Worm (Caenorhabditis elegans) whole organism, L3 larva: Measurements from ENCODE around the gene Y102A11A.2.

ENCODE experiments used
- R02D3.7 ChIP-seq: fragments of 150-350 bp; optimal IDR thresholded peaks from 2 replicates; lab custom pipeline; 2014; ENCODE audit warnings: missing biosample characterization, missing genetic modification characterization
- nhr-237 ChIP-seq: fragments of 150-350 bp; optimal IDR thresholded peaks from 2 replicates; lab custom pipeline; 2014; ENCODE audit warnings: missing biosample characterization, missing genetic modification characterization
- snpc-4 ChIP-seq: fragments of 150-350 bp; optimal IDR thresholded peaks from 2 replicates; lab custom pipeline; 2014; ENCODE audit warnings: missing biosample characterization, missing genetic modification characterization

ce11 chrX:2039358-2039757 is 12.9 kb downstream of the Y102A11A.2 start, which contains the start of gene smex-2:
- TF ChIP-seq nhr-237 (tag; lab: Kevin White, UChicago) (no peak), snpc-4 (no peak), R02D3.7 (tag; lab: Kevin White, UChicago) (no peak)
